Worm (Caenorhabditis elegans): Measurements from ENCODE around the gene F55C5.17.

DNA sequence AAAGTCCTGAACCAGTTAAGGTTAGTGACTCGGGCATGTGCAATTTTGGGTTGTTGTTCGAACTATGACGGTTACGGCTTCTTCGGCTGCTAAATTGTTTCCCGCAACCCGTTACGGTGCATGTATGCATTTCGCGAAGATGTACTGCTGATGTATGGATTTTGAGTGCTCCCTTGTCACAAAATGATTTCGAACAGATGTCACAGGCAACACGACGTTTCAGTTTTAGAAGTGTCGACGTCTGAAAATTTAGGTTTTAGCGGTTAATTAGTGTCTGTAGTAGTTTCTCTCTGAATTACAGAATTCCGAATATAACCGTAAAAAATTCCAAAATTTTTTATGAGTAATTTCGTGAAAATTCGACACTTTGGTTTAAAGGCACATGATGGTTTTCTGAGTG lies 26.6 kb upstream of the F55C5.17 start:
- TF ChIP-seq snpc-4 (tag; optimal IDR thresholded peaks at IDR 0.05), result no peak
- no peak for TF ChIP-seq nhr-11 (tag; optimal IDR thresholded peaks at IDR 0.05)
- TF ChIP-seq nhr-237 (tag; optimal IDR thresholded peaks at IDR 0.05), result no peak
- no peak for TF ChIP-seq dsc-1 (tag; optimal IDR thresholded peaks at IDR 0.05)
- no peak for TF ChIP-seq hlh-17 (GFP tag; optimal IDR thresholded peaks at IDR 0.05; ENCODE audit: borderline replicate concordance)
- TF ChIP-seq zip-4 (GFP tag; optimal IDR thresholded peaks at IDR 0.05), result no peak
- no peak for TF ChIP-seq zag-1 (tag; optimal IDR thresholded peaks at IDR 0.05)
- TF ChIP-seq lin-13 (GFP tag; optimal IDR thresholded peaks at IDR 0.05), result no peak
- TF ChIP-seq ama-1 (optimal IDR thresholded peaks at IDR 0.05), result no peak
- no peak for TF ChIP-seq pax-3 (tag; optimal IDR thresholded peaks at IDR 0.05)
